Fruit fly (Drosophila melanogaster): ENCODE results near the gene CG14907.
A peak's percentile ranks its signal among the peaks of the same experiment; 100 is the strongest.

The CG14907 gene

DNA sequence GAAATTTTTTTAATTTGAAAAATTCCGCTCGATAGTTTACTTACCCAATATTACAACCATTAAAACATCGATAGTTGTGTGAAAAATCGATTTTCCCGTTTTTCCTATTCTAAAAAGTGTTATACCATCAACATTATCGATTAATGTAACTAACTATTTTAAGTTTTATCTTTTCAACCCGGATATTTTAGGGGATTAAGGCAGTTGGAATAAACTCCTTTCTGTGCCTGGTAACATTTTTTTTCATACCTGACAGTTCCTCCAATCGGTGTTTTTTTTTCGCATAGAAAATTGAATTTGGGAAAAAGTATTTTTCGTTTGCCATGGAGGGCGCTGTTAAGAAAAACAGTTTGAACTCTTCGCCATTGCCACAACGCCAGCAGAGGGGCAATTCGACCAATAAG lies 12.1 kb downstream of the CG14907 start, which contains the start of gene nonA-l (continued):
- TF ChIP-seq CG2129 (GFP tag; IDR thresholded peaks at IDR 0.05; ENCODE audit: partially characterized antibody) (peak; percentile 61), Scr (GFP tag; IDR thresholded peaks at IDR 0.05; ENCODE audit: partially characterized antibody) (peak; percentile 88), D19A (tag; optimal IDR thresholded peaks at IDR 0.05) (peak; percentile 57), slp2 (GFP tag; optimal IDR thresholded peaks at IDR 0.05) (no peak), CG2712 (tag; optimal IDR thresholded peaks at IDR 0.05) (peak; percentile 39), CG7963 (GFP tag; IDR thresholded peaks at IDR 0.05; ENCODE audit: partially characterized antibody) (peak; percentile 73), stwl (tag; optimal IDR thresholded peaks at IDR 0.05) (peak; percentile 83), ara (GFP tag; IDR thresholded peaks at IDR 0.05) (no peak), CG9797 (GFP tag; optimal IDR thresholded peaks at IDR 0.05) (peak; percentile 61), z (GFP tag; IDR thresholded peaks at IDR 0.05) (no peak), Myb (GFP tag; optimal IDR thresholded peaks at IDR 0.05) (peak; percentile 65), Atf3 (GFP tag; optimal IDR thresholded peaks at IDR 0.05) (no peak), MTF-1 (GFP tag; optimal IDR thresholded peaks at IDR 0.05; ENCODE audit: borderline replicate concordance) (no peak), Sry-δ (GFP tag; optimal IDR thresholded peaks at IDR 0.05) (peak; percentile 78), onecut (GFP tag; IDR thresholded peaks at IDR 0.05) (peak; percentile 85), CG31365 (tag; optimal IDR thresholded peaks at IDR 0.05) (no peak), pita (GFP tag; optimal IDR thresholded peaks at IDR 0.05) (peak; percentile 55), chinmo (GFP tag; IDR thresholded peaks at IDR 0.05; ENCODE audit: partially characterized antibody) (0 out of 4 replicates have a peak, but pooled peaks have one; percentile 60), bbx (GFP tag; IDR thresholded peaks at IDR 0.05; ENCODE audit: partially characterized antibody) (peak; percentile 90), CG14965 (GFP tag; optimal IDR thresholded peaks at IDR 0.05; ENCODE audit: borderline replicate concordance) (no peak), CG17829 (tag; optimal IDR thresholded peaks at IDR 0.05) (peak; percentile 20), Doc3 (GFP tag; IDR thresholded peaks at IDR 0.05; ENCODE audit: partially characterized antibody) (peak; percentile 69), ind (GFP tag; optimal IDR thresholded peaks at IDR 0.05) (no peak), Stat92E (GFP tag; optimal IDR thresholded peaks at IDR 0.05) (peak in 1 of 3 experiments; percentile 63), esg (GFP tag; conservative IDR thresholded peaks at IDR 0.05) (no peak), CG14860 (GFP tag; IDR thresholded peaks at IDR 0.05; ENCODE audit: partially characterized antibody) (peak; percentile 83), CG4360 (GFP tag; IDR thresholded peaks at IDR 0.05) (no peak), CG12659 (GFP tag; optimal IDR thresholded peaks at IDR 0.05) (peak; percentile 56), Chrac-16 (GFP tag; optimal IDR thresholded peaks at IDR 0.05) (no peak), CG10267 (tag; optimal IDR thresholded peaks at IDR 0.05) (peak; percentile 40), Bgb (GFP tag; IDR thresholded peaks at IDR 0.05; ENCODE audit: partially characterized antibody) (peak; percentile 87), nmo (GFP tag; optimal IDR thresholded peaks at IDR 0.05) (peak; percentile 42), CG16813 (GFP tag; IDR thresholded peaks at IDR 0.05; ENCODE audit: partially characterized antibody) (peak; percentile 88), CG3995 (GFP tag; optimal IDR thresholded peaks at IDR 0.05) (no peak), hbn (GFP tag; IDR thresholded peaks at IDR 0.05; ENCODE audit: partially characterized antibody) (peak; percentile 74), CG17186 (GFP tag; optimal IDR thresholded peaks at IDR 0.05) (no peak), YL-1 (GFP tag; optimal IDR thresholded peaks at IDR 0.05) (peak; percentile 78), oc (tag; optimal IDR thresholded peaks at IDR 0.05) (no peak), sqz (GFP tag; optimal IDR thresholded peaks at IDR 0.05) (peak; percentile 20), BEAF-32 (GFP tag; optimal IDR thresholded peaks at IDR 0.05) (peak; percentile 86), Hmr (GFP tag; optimal IDR thresholded peaks at IDR 0.05) (no peak), phol (tag; optimal IDR thresholded peaks at IDR 0.05) (peak; percentile 28), Poxn (GFP tag; IDR thresholded peaks at IDR 0.05) (no peak), pros (GFP tag; optimal IDR thresholded peaks at IDR 0.05) (no peak), Atf6 (GFP tag; IDR thresholded peaks at IDR 0.05) (no peak), CG4617 (GFP tag; optimal IDR thresholded peaks at IDR 0.05; ENCODE audit: borderline replicate concordance) (peak; percentile 62), ham (GFP tag; IDR thresholded peaks at IDR 0.05) (no peak), Dp (GFP tag; optimal IDR thresholded peaks at IDR 0.05) (peak; percentile 92), NC2α (GFP tag; optimal IDR thresholded peaks at IDR 0.05) (no peak)

Measured in whole organism, embryonic.